Worm (Caenorhabditis elegans): Measurements from ENCODE around the gene ndua-5.

The ndua-5 gene

ce11 chrIV:9496306-9496705 is 28.4 kb downstream of the ndua-5 start, which contains the start of gene sru-3:
Gene sru-3 (plus strand): TSS chrIV:9496606.
- TF ChIP-seq nhr-77 (tag; optimal IDR thresholded peaks at IDR 0.05) = no peak
- no peak for TF ChIP-seq skn-1 (tag; optimal IDR thresholded peaks at IDR 0.05)
- TF ChIP-seq ceh-16 (tag; optimal IDR thresholded peaks at IDR 0.05) = no peak

ce11 chrIV:9490320-9490719 is 34.4 kb downstream of the ndua-5 start, which contains the start of gene sru-6:
Gene sru-6 (plus strand): TSS chrIV:9490620.
- TF ChIP-seq ztf-4 (tag; optimal IDR thresholded peaks at IDR 0.05) (no peak), pqm-1 (tag; optimal IDR thresholded peaks at IDR 0.05) (no peak), mdl-1 (tag; optimal IDR thresholded peaks at IDR 0.05) (no peak), fkh-2 (tag; optimal IDR thresholded peaks at IDR 0.05) (no peak), daf-12 (tag; optimal IDR thresholded peaks at IDR 0.05) (no peak), nhr-43 (tag; optimal IDR thresholded peaks at IDR 0.05; ENCODE audit: poor library complexity, severe bottlenecking) (no peak), ceh-82 (tag; optimal IDR thresholded peaks at IDR 0.05) (no peak), egl-5 (tag; optimal IDR thresholded peaks at IDR 0.05) (no peak), elt-2 (tag; optimal IDR thresholded peaks at IDR 0.05) (no peak), lsy-12 (tag; optimal IDR thresholded peaks at IDR 0.05) (no peak), snpc-4 (tag; optimal IDR thresholded peaks at IDR 0.05) (no peak), sea-2 (GFP tag; optimal IDR thresholded peaks at IDR 0.05) (no peak), pha-4 (tag; optimal IDR thresholded peaks at IDR 0.05) (no peak)

- TF ChIP-seq R02D3.7 (tag; optimal IDR thresholded peaks at IDR 0.05) = no peak
- TF ChIP-seq pqm-1 (tag; optimal IDR thresholded peaks at IDR 0.05) = no peak
- no peak for TF ChIP-seq nhr-25 (tag; optimal IDR thresholded peaks at IDR 0.05)
- TF ChIP-seq ztf-4 (tag; optimal IDR thresholded peaks at IDR 0.05) = no peak
- TF ChIP-seq eor-1 (tag; optimal IDR thresholded peaks at IDR 0.05) = no peak
These were observed 36.4 kb downstream of the ndua-5 start, which contains the start of gene sru-1 for ce11 chrIV:9488315-9488714. Gene sru-1 (plus strand): TSS chrIV:9488615.

- TF ChIP-seq R02D3.7 (tag; optimal IDR thresholded peaks at IDR 0.05) (no peak), ceh-82 (tag; optimal IDR thresholded peaks at IDR 0.05) (no peak), egl-27 (tag; optimal IDR thresholded peaks at IDR 0.05) (no peak), hmg-11 (tag; optimal IDR thresholded peaks at IDR 0.05) (no peak), ceh-9 (tag; optimal IDR thresholded peaks at IDR 0.05) (no peak), skn-1 (tag; optimal IDR thresholded peaks at IDR 0.05) (no peak), nhr-67 (tag; optimal IDR thresholded peaks at IDR 0.05) (no peak), ZK546.5 (tag; optimal IDR thresholded peaks at IDR 0.05) (no peak), nhr-23 (tag; optimal IDR thresholded peaks at IDR 0.05) (no peak), ztf-4 (tag; optimal IDR thresholded peaks at IDR 0.05) (no peak)
These were observed 37.9 kb downstream of the ndua-5 start for ce11 chrIV:9486779-9487178.

ce11 chrIV:9485972-9486371 is 38.7 kb downstream of the ndua-5 start, which contains the start of gene sru-2:
Gene sru-2 (plus strand): TSS chrIV:9486272.
- TF ChIP-seq egl-5 (tag; optimal IDR thresholded peaks at IDR 0.05) (no peak), ceh-9 (tag; optimal IDR thresholded peaks at IDR 0.05) (no peak), nhr-76 (tag; optimal IDR thresholded peaks at IDR 0.05) (no peak), nfya-1 (tag; optimal IDR thresholded peaks at IDR 0.05; ENCODE audit: insufficient read depth) (no peak), elt-2 (tag; optimal IDR thresholded peaks at IDR 0.05) (no peak), zag-1 (tag; optimal IDR thresholded peaks at IDR 0.05) (no peak), sea-2 (GFP tag; optimal IDR thresholded peaks at IDR 0.05) (no peak), egl-27 (tag; optimal IDR thresholded peaks at IDR 0.05) (no peak), jun-1 (tag; optimal IDR thresholded peaks at IDR 0.05) (no peak), hmg-11 (tag; optimal IDR thresholded peaks at IDR 0.05) (no peak), elt-1 (tag; optimal IDR thresholded peaks at IDR 0.05) (no peak)

- TF ChIP-seq fos-1 (tag; optimal IDR thresholded peaks at IDR 0.05) = no peak
- no peak for TF ChIP-seq nhr-12 (tag; optimal IDR thresholded peaks at IDR 0.05)
- TF ChIP-seq skn-1 (tag; optimal IDR thresholded peaks at IDR 0.05) = no peak
- no peak for TF ChIP-seq nhr-25 (tag; optimal IDR thresholded peaks at IDR 0.05)
- no peak for TF ChIP-seq elt-2 (tag; optimal IDR thresholded peaks at IDR 0.05)
These were observed 39.7 kb downstream of the ndua-5 start, which contains the start of gene gadr-2 for ce11 chrIV:9485040-9485439. Gene gadr-2 (minus strand): TSS chrIV:9485140.
